Worm (Caenorhabditis elegans) whole organism, L3 larva: ENCODE results near the gene T13A10.2.

Source experiments
- ZK546.5 ChIP-seq: sonication (generic microtip); optimal IDR thresholded peaks from 2 replicates; lab custom pipeline; 2017; ENCODE audit warnings: missing biosample characterization, missing genetic modification characterization
- ama-1 ChIP-seq: fragments of 150-350 bp; optimal IDR thresholded peaks from 2 replicates; lab custom pipeline; 2018
- elt-1 ChIP-seq: fragments of 150-350 bp; optimal IDR thresholded peaks from 2 replicates; lab custom pipeline; 2014; ENCODE audit warnings: missing biosample characterization, missing genetic modification characterization
- fkh-10 ChIP-seq: sonication (generic microtip); optimal IDR thresholded peaks from 2 replicates; lab custom pipeline; 2017; ENCODE audit warnings: missing biosample characterization, missing genetic modification reagents, missing genetic modification characterization
- nfya-1 ChIP-seq: sonication (generic microtip); optimal IDR thresholded peaks from 2 replicates; lab custom pipeline; 2017; ENCODE audit warnings: missing genetic modification characterization, mild to moderate bottlenecking, missing compliant biosample characterization, antibody characterized with exemption, moderate library complexity; ENCODE audit not compliant: insufficient read depth
- nhr-12 ChIP-seq: fragments of 150-350 bp; optimal IDR thresholded peaks from 2 replicates; lab custom pipeline; 2014; ENCODE audit warnings: missing biosample characterization, missing genetic modification characterization
- nhr-76 ChIP-seq: fragments of 150-350 bp; sonication (generic microtip); optimal IDR thresholded peaks from 5 replicates; lab custom pipeline; 2014; ENCODE audit warnings: missing biosample characterization, missing genetic modification characterization
- nhr-77 ChIP-seq: fragments of 150-350 bp; optimal IDR thresholded peaks from 2 replicates; lab custom pipeline; 2014; ENCODE audit warnings: missing biosample characterization, missing genetic modification characterization
- pqm-1 ChIP-seq: fragments of 150-350 bp; optimal IDR thresholded peaks from 2 replicates; lab custom pipeline; 2017; ENCODE audit warnings: missing biosample characterization, missing genetic modification characterization, inconsistent platforms
- snpc-4 ChIP-seq: fragments of 150-350 bp; optimal IDR thresholded peaks from 2 replicates; lab custom pipeline; 2014; ENCODE audit warnings: missing biosample characterization, missing genetic modification characterization
- unc-62 ChIP-seq: fragments of 150-350 bp; sonication (generic microtip); optimal IDR thresholded peaks from 4 replicates; lab custom pipeline; 2014; ENCODE audit warnings: missing biosample characterization, missing genetic modification reagents, missing genetic modification characterization
- zag-1 ChIP-seq: fragments of 150-350 bp; optimal IDR thresholded peaks from 2 replicates; lab custom pipeline; 2014; ENCODE audit warnings: missing biosample characterization, missing genetic modification characterization
- ztf-4 ChIP-seq: fragments of 150-350 bp; optimal IDR thresholded peaks from 2 replicates; lab custom pipeline; 2014; ENCODE audit warnings: missing biosample characterization, missing genetic modification characterization

ce11 chrIV:6230560-6231073 lies 22.5 kb upstream of the T13A10.2 start, which contains the start of gene F58F9.4:
- TF ChIP-seq nhr-76 (no peak), ztf-4 (tag; lab: Kevin White, UChicago) (no peak), zag-1 (tag; lab: Kevin White, UChicago) (no peak), nfya-1 (tag; lab: Kevin White, UChicago) (no peak), fkh-10 (no peak), ama-1 (lab: Kevin White, UChicago) (no peak), pqm-1 (tag; lab: Kevin White, UChicago) (no peak), nhr-12 (no peak), nhr-77 (no peak), snpc-4 (tag; lab: Kevin White, UChicago) (no peak), elt-1 (tag; lab: Kevin White, UChicago) (no peak), unc-62 (GFP tag; lab: Kevin White, UChicago) (no peak), ZK546.5 (tag; lab: Kevin White, UChicago) (no peak)
